Worm (Caenorhabditis elegans) whole organism, L4 larva: ENCODE results near the gene gcy-33.

Experiments used
- D1046.2 ChIP-seq: fragments of 200-800 bp; sonication (Bioruptor generic); IDR thresholded peaks from 2 replicates; pipeline ENCODE4 v1.3.6; 2022; ENCODE audit warnings: missing genetic modification characterization, missing compliant biosample characterization
- F26F4.8 ChIP-seq: fragments of 200-800 bp; sonication (Bioruptor generic); conservative IDR thresholded peaks from 2 replicates; pipeline ENCODE4 v1.3.6; 2022; ENCODE audit warnings: missing genetic modification characterization, missing compliant biosample characterization
- F37D6.2 ChIP-seq: sonication (generic microtip); optimal IDR thresholded peaks from 2 replicates; lab custom pipeline; 2016; ENCODE audit warnings: mild to moderate bottlenecking, missing genetic modification characterization, missing compliant biosample characterization
- F44E2.7 ChIP-seq: fragments of 200-800 bp; sonication (Bioruptor generic); IDR thresholded peaks from 2 replicates; pipeline ENCODE4 v2.1.2; 2022; ENCODE audit warnings: missing genetic modification characterization, missing compliant biosample characterization
- F49E8.2 ChIP-seq: sonication (generic microtip); optimal IDR thresholded peaks from 2 replicates; lab custom pipeline; 2016; ENCODE audit warnings: missing compliant biosample characterization, mild to moderate bottlenecking, missing genetic modification characterization, borderline replicate concordance
- R02D3.7 ChIP-seq: fragments of 150-350 bp; sonication (generic microtip); optimal IDR thresholded peaks from 3 replicates; lab custom pipeline; 2014; ENCODE audit warnings: missing biosample characterization, missing genetic modification characterization
- T26A8.4 ChIP-seq: fragments of 200-800 bp; sonication (Bioruptor generic); IDR thresholded peaks from 2 replicates; pipeline ENCODE4 v1.3.6; 2022; ENCODE audit warnings: missing genetic modification characterization, missing compliant biosample characterization
- Y48G9A.11 ChIP-seq: fragments of 200-800 bp; sonication (Bioruptor generic); IDR thresholded peaks from 2 replicates; pipeline ENCODE4 v1.3.6; 2022; ENCODE audit warnings: missing genetic modification reagents, missing genetic modification characterization, missing compliant biosample characterization
- aha-1 ChIP-seq: fragments of 150-350 bp; peaks from one replicate; lab custom pipeline; 2014; ENCODE audit warnings: missing biosample characterization, missing genetic modification characterization
- aly-2 ChIP-seq: sonication (generic microtip); optimal IDR thresholded peaks from 2 replicates; lab custom pipeline; 2018; ENCODE audit warnings: missing biosample characterization, missing genetic modification characterization
- ama-1 ChIP-seq: fragments of 150-350 bp; optimal IDR thresholded peaks from 2 replicates; lab custom pipeline; 2014; ENCODE audit warnings: inconsistent platforms, mixed read lengths
- ceh-20 ChIP-seq: fragments of 200-800 bp; sonication (Bioruptor generic); IDR thresholded peaks from 2 replicates; pipeline ENCODE4 v1.3.6; 2022; ENCODE audit warnings: missing genetic modification reagents, missing genetic modification characterization, missing compliant biosample characterization
- ceh-28 ChIP-seq: fragments of 150-350 bp; optimal IDR thresholded peaks from 2 replicates; lab custom pipeline; 2014; ENCODE audit warnings: missing biosample characterization, missing genetic modification reagents, missing genetic modification characterization
- ceh-32 ChIP-seq: sonication (generic microtip); optimal IDR thresholded peaks from 2 replicates; lab custom pipeline; 2016; ENCODE audit warnings: mild to moderate bottlenecking, missing genetic modification characterization, missing compliant biosample characterization; ENCODE audit not compliant: poor library complexity
- ceh-44 ChIP-seq: fragments of 200-800 bp; sonication (Bioruptor generic); IDR thresholded peaks from 2 replicates; pipeline ENCODE4 v1.3.6; 2022; ENCODE audit warnings: missing genetic modification reagents, missing genetic modification characterization, missing compliant biosample characterization
- ceh-62 ChIP-seq: sonication (generic microtip); optimal IDR thresholded peaks from 2 replicates; lab custom pipeline; 2017; ENCODE audit warnings: missing biosample characterization, missing genetic modification characterization
- ces-1 ChIP-seq: fragments of 150-350 bp; sonication (generic microtip); optimal IDR thresholded peaks from 4 replicates; lab custom pipeline; 2014; ENCODE audit warnings: missing biosample characterization, missing genetic modification reagents, missing genetic modification characterization
- ctbp-1 ChIP-seq: fragments of 200-800 bp; sonication (Bioruptor generic); IDR thresholded peaks from 2 replicates; pipeline ENCODE4 v1.3.6; 2022; ENCODE audit warnings: missing genetic modification reagents, missing genetic modification characterization, missing compliant biosample characterization
- daf-19 ChIP-seq: fragments of 200-800 bp; sonication (Bioruptor generic); conservative IDR thresholded peaks from 2 replicates; pipeline ENCODE4 v1.3.6; 2022; ENCODE audit warnings: missing genetic modification characterization, missing compliant biosample characterization
- daf-8 ChIP-seq: fragments of 200-800 bp; sonication (Bioruptor generic); IDR thresholded peaks from 2 replicates; pipeline ENCODE4 v1.3.6; 2022; ENCODE audit warnings: missing genetic modification characterization, missing compliant biosample characterization
- dmd-8 ChIP-seq: fragments of 200-800 bp; sonication (Bioruptor generic); IDR thresholded peaks from 2 replicates; pipeline ENCODE4 v1.3.6; 2022; ENCODE audit warnings: missing genetic modification characterization, missing compliant biosample characterization
- dpl-1 ChIP-seq: fragments of 150-350 bp; optimal IDR thresholded peaks from 2 replicates; lab custom pipeline; 2014; ENCODE audit warnings: missing biosample characterization, missing genetic modification reagents, missing genetic modification characterization
- dve-1 ChIP-seq: sonication (generic microtip); optimal IDR thresholded peaks from 2 replicates; lab custom pipeline; 2017; ENCODE audit warnings: antibody characterized with exemption, mild to moderate bottlenecking, missing genetic modification characterization, missing compliant biosample characterization; ENCODE audit not compliant: insufficient read depth
- egl-27 ChIP-seq: sonication (generic microtip); optimal IDR thresholded peaks from 3 replicates; lab custom pipeline; 2017; ENCODE audit warnings: missing biosample characterization, missing genetic modification reagents, missing genetic modification characterization
- egl-43 ChIP-seq: fragments of 200-800 bp; sonication (Bioruptor generic); IDR thresholded peaks from 2 replicates; pipeline ENCODE4 v1.3.6; 2022; ENCODE audit warnings: missing genetic modification reagents, missing genetic modification characterization, missing compliant biosample characterization
- fkh-10 ChIP-seq: fragments of 150-350 bp; optimal IDR thresholded peaks from 2 replicates; lab custom pipeline; 2014; ENCODE audit warnings: missing biosample characterization, missing genetic modification reagents, missing genetic modification characterization
- fos-1 ChIP-seq: fragments of 150-350 bp; optimal IDR thresholded peaks from 2 replicates; lab custom pipeline; 2014; ENCODE audit warnings: missing biosample characterization, missing genetic modification characterization
- gei-8 ChIP-seq: fragments of 200-800 bp; sonication (Bioruptor generic); optimal IDR thresholded peaks from 2 replicates; lab custom pipeline; 2018; ENCODE audit warnings: mild to moderate bottlenecking, missing genetic modification characterization, missing compliant biosample characterization
- lin-13 ChIP-seq: fragments of 150-350 bp; optimal IDR thresholded peaks from 2 replicates; lab custom pipeline; 2014; ENCODE audit warnings: missing biosample characterization, missing genetic modification reagents, missing genetic modification characterization
- lin-38 ChIP-seq: fragments of 200-800 bp; sonication (Bioruptor generic); IDR thresholded peaks from 2 replicates; pipeline ENCODE4 v1.3.6; 2022; ENCODE audit warnings: missing genetic modification reagents, missing genetic modification characterization, missing compliant biosample characterization
- mdt-29 ChIP-seq: fragments of 200-800 bp; sonication (Bioruptor generic); IDR thresholded peaks from 2 replicates; pipeline ENCODE4 v1.3.6; 2022; ENCODE audit warnings: missing genetic modification reagents, missing genetic modification characterization, missing compliant biosample characterization
- mep-1 ChIP-seq: fragments of 150-350 bp; sonication (generic microtip); optimal IDR thresholded peaks from 3 replicates; lab custom pipeline; 2014; ENCODE audit warnings: missing biosample characterization, missing genetic modification characterization
- mes-2 ChIP-seq: sonication (generic microtip); optimal IDR thresholded peaks from 2 replicates; lab custom pipeline; 2016; ENCODE audit warnings: missing genotype, mild to moderate bottlenecking, missing genetic modification characterization, missing compliant biosample characterization; ENCODE audit not compliant: poor library complexity, severe bottlenecking
- nhr-10 ChIP-seq: fragments of 150-350 bp; optimal IDR thresholded peaks from 2 replicates; lab custom pipeline; 2014; ENCODE audit warnings: missing biosample characterization, missing genetic modification characterization
- nhr-102 ChIP-seq: sonication (generic microtip); optimal IDR thresholded peaks from 2 replicates; lab custom pipeline; 2016; ENCODE audit warnings: mild to moderate bottlenecking, missing genetic modification characterization, moderate library complexity, missing compliant biosample characterization
- nhr-11 ChIP-seq: fragments of 150-350 bp; optimal IDR thresholded peaks from 2 replicates; lab custom pipeline; 2014; ENCODE audit warnings: missing biosample characterization, missing genetic modification characterization
- nhr-25 ChIP-seq: sonication (generic microtip); optimal IDR thresholded peaks from 2 replicates; lab custom pipeline; 2017; ENCODE audit warnings: missing genetic modification characterization, mild to moderate bottlenecking, missing compliant biosample characterization, antibody characterized with exemption, moderate library complexity, borderline replicate concordance; ENCODE audit not compliant: insufficient read depth
- nhr-42 ChIP-seq: fragments of 200-800 bp; sonication (Bioruptor generic); IDR thresholded peaks from 2 replicates; pipeline ENCODE4 v1.3.6; 2022; ENCODE audit warnings: missing genetic modification characterization, missing compliant biosample characterization
- nhr-77 ChIP-seq: fragments of 150-350 bp; optimal IDR thresholded peaks from 2 replicates; lab custom pipeline; 2014; ENCODE audit warnings: missing biosample characterization, missing genetic modification characterization
- sdz-12 ChIP-seq: fragments of 200-800 bp; sonication (Bioruptor generic); optimal IDR thresholded peaks from 2 replicates; lab custom pipeline; 2018; ENCODE audit warnings: mild to moderate bottlenecking, missing genetic modification characterization, missing compliant biosample characterization
- set-16 ChIP-seq: fragments of 200-800 bp; sonication (Bioruptor generic); IDR thresholded peaks from 2 replicates; pipeline ENCODE4 v1.3.6; 2022; ENCODE audit warnings: missing genetic modification reagents, missing genetic modification characterization, missing compliant biosample characterization
- skn-1 ChIP-seq: fragments of 150-350 bp; optimal IDR thresholded peaks from 2 replicates; lab custom pipeline; 2014; ENCODE audit warnings: missing biosample characterization, missing genetic modification characterization
- spr-3 ChIP-seq: fragments of 200-800 bp; sonication (Bioruptor generic); optimal IDR thresholded peaks from 2 replicates; lab custom pipeline; 2018; ENCODE audit warnings: mild to moderate bottlenecking, missing genetic modification characterization, missing compliant biosample characterization
- tag-97 ChIP-seq: fragments of 200-800 bp; sonication (Bioruptor generic); IDR thresholded peaks from 2 replicates; pipeline ENCODE4 v1.3.6; 2022; ENCODE audit warnings: missing genetic modification characterization, missing compliant biosample characterization
- tra-1 ChIP-seq: fragments of 200-800 bp; sonication (Bioruptor generic); IDR thresholded peaks from 2 replicates; pipeline ENCODE4 v1.3.6; 2022; ENCODE audit warnings: missing genetic modification reagents, missing genetic modification characterization, missing compliant biosample characterization
- unc-62 ChIP-seq, 3 experiments: fragments of 150-350 bp in 1 of 3; sonication (generic microtip); optimal IDR thresholded peaks in 2 of 3; peaks in 1 of 3; 1 replicate in 1 of 3; 2 replicates in 2 of 3; lab custom pipeline; 2014 to 2017; ENCODE audit warnings: missing biosample characterization in 3 of 3, missing genetic modification characterization in 3 of 3, missing genetic modification reagents in 3 of 3, missing genotype in 1 of 3
- zfp-3 ChIP-seq: fragments of 200-800 bp; sonication (Bioruptor generic); conservative IDR thresholded peaks from 2 replicates; pipeline ENCODE4 v1.3.6; 2022; ENCODE audit warnings: missing genetic modification reagents, missing genetic modification characterization, missing compliant biosample characterization

Gene gcy-33

ce11 chrV:11993706-11994345 is 7.8 kb downstream of the gcy-33 start, which contains the start of the genes cyl-1 and C52E4.7 (continued):
- TF ChIP-seq dve-1 (tag; lab: Kevin White, UChicago) = peak; percentile 39

ce11 chrV:11990511-11991127 is 11.0 kb downstream of the gcy-33 start:
- peak in 1 of 2 experiments; percentile 61 for TF ChIP-seq unc-62 (GFP tag; optimal IDR thresholded peaks at IDR 0.05 in 1 of 2; lab: Kevin White, UChicago)
- TF ChIP-seq unc-62 (tag; optimal IDR thresholded peaks at IDR 0.05; lab: Kevin White, UChicago) = no peak
- TF ChIP-seq daf-19 (GFP tag; lab: Robert Waterston, UW) = no peak
- no peak for TF ChIP-seq tra-1 (GFP tag; lab: Robert Waterston, UW)
- TF ChIP-seq fkh-10 (GFP tag; lab: Kevin White, UChicago) = peak; percentile 52
- no peak for TF ChIP-seq F26F4.8 (GFP tag; lab: Robert Waterston, UW)
- no peak for TF ChIP-seq ceh-62
- peak; percentile 17 for TF ChIP-seq dve-1 (tag; lab: Kevin White, UChicago)
- peak; percentile 27 for TF ChIP-seq mes-2 (tag; lab: Kevin White, UChicago)
- no peak for TF ChIP-seq mep-1 (tag; lab: Kevin White, UChicago)
- no peak for TF ChIP-seq egl-43
- TF ChIP-seq mdt-29 (GFP tag; lab: Robert Waterston, UW) = no peak
- TF ChIP-seq lin-13 = no peak
- TF ChIP-seq ceh-20 (GFP tag; lab: Robert Waterston, UW) = no peak
- no peak for TF ChIP-seq nhr-77 (tag; lab: Kevin White, UChicago)
- TF ChIP-seq lin-38 (GFP tag; lab: Robert Waterston, UW) = peak; percentile 44
- TF ChIP-seq nhr-10 (tag; lab: Kevin White, UChicago) = no peak
- TF ChIP-seq F44E2.7 (GFP tag; lab: Robert Waterston, UW) = no peak
- peak; percentile 76 for TF ChIP-seq ama-1 (lab: Kevin White, UChicago)
- no peak for TF ChIP-seq daf-8 (GFP tag; lab: Robert Waterston, UW)
- TF ChIP-seq egl-27 (tag; lab: Kevin White, UChicago) = no peak
- no peak for TF ChIP-seq nhr-25 (tag; lab: Kevin White, UChicago)
- no peak for TF ChIP-seq ces-1 (GFP tag; lab: Kevin White, UChicago)
- TF ChIP-seq dmd-8 (GFP tag; lab: Robert Waterston, UW) = 0 out of 2 replicates have a peak, but pooled peaks have one; percentile 22
- TF ChIP-seq nhr-11 (tag; lab: Kevin White, UChicago) = no peak
- TF ChIP-seq F37D6.2 = no peak
- no peak for TF ChIP-seq F49E8.2 (tag; lab: Kevin White, UChicago)
- no peak for TF ChIP-seq aly-2 (tag; lab: Kevin White, UChicago)
- TF ChIP-seq ctbp-1 = peak; percentile 65; the same call in 1 of the 2 replicates
- no peak for TF ChIP-seq fos-1 (tag; lab: Kevin White, UChicago)
- no peak for TF ChIP-seq set-16 (GFP tag; lab: Robert Waterston, UW)
- TF ChIP-seq R02D3.7 = no peak
- TF ChIP-seq sdz-12 (GFP tag; lab: Kevin White, UChicago) = no peak
- TF ChIP-seq Y48G9A.11 = no peak
- peak; percentile 51; the same call in 1 of the 2 replicates for TF ChIP-seq T26A8.4 (GFP tag; lab: Robert Waterston, UW)
- no peak for TF ChIP-seq ceh-44
- no peak for TF ChIP-seq D1046.2 (GFP tag; lab: Robert Waterston, UW)
- no peak for TF ChIP-seq gei-8 (GFP tag; lab: Kevin White, UChicago)
- TF ChIP-seq dpl-1 (GFP tag; lab: Kevin White, UChicago) = no peak
- no peak for TF ChIP-seq skn-1 (tag; lab: Kevin White, UChicago)
- TF ChIP-seq ceh-32 (tag; lab: Kevin White, UChicago) = no peak
- no peak for TF ChIP-seq ceh-28 (tag; lab: Kevin White, UChicago)
- TF ChIP-seq spr-3 (GFP tag; lab: Kevin White, UChicago) = no peak
- no peak for TF ChIP-seq tag-97
- no peak for TF ChIP-seq nhr-42
- no peak for TF ChIP-seq aha-1
- TF ChIP-seq zfp-3 = no peak
- TF ChIP-seq nhr-102 (tag; lab: Kevin White, UChicago) = peak; percentile 22
